Worm (Caenorhabditis elegans) whole organism, early embryonic: Measurements from ENCODE around the gene C11G10.1.
A peak's percentile ranks its signal among the peaks of the same experiment; 100 is the strongest.

Experiments used
- B0310.2 ChIP-seq: sonication (generic microtip); optimal IDR thresholded peaks from 2 replicates; lab custom pipeline; 2016; ENCODE audit warnings: mild to moderate bottlenecking, missing genetic modification characterization, missing compliant biosample characterization
- F13C5.2 ChIP-seq: sonication (generic microtip); optimal IDR thresholded peaks from 2 replicates; lab custom pipeline; 2017; ENCODE audit warnings: mild to moderate bottlenecking, missing genetic modification characterization, inconsistent platforms, missing compliant biosample characterization
- aly-1 ChIP-seq: sonication (generic microtip); optimal IDR thresholded peaks from 2 replicates; lab custom pipeline; 2016; ENCODE audit warnings: missing genetic modification characterization, missing compliant biosample characterization
- ama-1 ChIP-seq: fragments of 150-350 bp; optimal IDR thresholded peaks from 2 replicates; lab custom pipeline; 2014
- ceh-13 ChIP-seq: fragments of 200-800 bp; sonication (Bioruptor generic); optimal IDR thresholded peaks from 2 replicates; lab custom pipeline; 2018; ENCODE audit warnings: mild to moderate bottlenecking, missing genetic modification characterization, missing compliant biosample characterization
- ceh-36 ChIP-seq: sonication (generic microtip); optimal IDR thresholded peaks from 2 replicates; lab custom pipeline; 2016; ENCODE audit warnings: missing genetic modification characterization, inconsistent platforms, missing compliant biosample characterization
- ets-7 ChIP-seq: sonication (generic microtip); optimal IDR thresholded peaks from 2 replicates; lab custom pipeline; 2016; ENCODE audit warnings: missing genotype, missing genetic modification characterization, missing compliant biosample characterization
- flt-1 ChIP-seq: fragments of 200-800 bp; sonication (Bioruptor generic); IDR thresholded peaks from 2 replicates; pipeline ENCODE4 v1.3.6; 2022; ENCODE audit warnings: missing genetic modification characterization, missing compliant biosample characterization
- hmbx-1 ChIP-seq: sonication (generic microtip); optimal IDR thresholded peaks from 2 replicates; lab custom pipeline; 2016; ENCODE audit warnings: mild to moderate bottlenecking, missing genetic modification characterization, missing compliant biosample characterization
- hmg-4 ChIP-seq: fragments of 200-800 bp; sonication (Bioruptor generic); optimal IDR thresholded peaks from 2 replicates; lab custom pipeline; 2018; ENCODE audit warnings: mild to moderate bottlenecking, missing genetic modification characterization, missing compliant biosample characterization
- hnd-1 ChIP-seq: sonication (generic microtip); optimal IDR thresholded peaks from 2 replicates; lab custom pipeline; 2016; ENCODE audit warnings: missing genetic modification characterization, missing compliant biosample characterization
- pes-1 ChIP-seq: fragments of 200-800 bp; sonication (Bioruptor generic); IDR thresholded peaks from 2 replicates; pipeline ENCODE4 v1.3.6; 2022; ENCODE audit warnings: missing genetic modification reagents, missing genetic modification characterization, missing compliant biosample characterization
- scrt-1 ChIP-seq: fragments of 200-800 bp; sonication (Bioruptor generic); IDR thresholded peaks from 2 replicates; pipeline ENCODE4 v1.3.6; 2022; ENCODE audit warnings: missing genetic modification characterization, missing compliant biosample characterization
- sea-1 ChIP-seq: fragments of 200-800 bp; sonication (Bioruptor generic); conservative IDR thresholded peaks from 2 replicates; pipeline ENCODE4 v1.3.6; 2022; ENCODE audit warnings: missing genetic modification characterization, missing compliant biosample characterization
- tbx-11 ChIP-seq: fragments of 200-800 bp; sonication (Bioruptor generic); IDR thresholded peaks from 2 replicates; pipeline ENCODE4 v1.3.6; 2022; ENCODE audit warnings: missing genetic modification characterization, missing compliant biosample characterization
- tbx-37 ChIP-seq: fragments of 200-800 bp; sonication (Bioruptor generic); conservative IDR thresholded peaks from 2 replicates; pipeline ENCODE4 v1.3.6; 2022; ENCODE audit warnings: missing genetic modification reagents, missing genetic modification characterization, missing compliant biosample characterization
- tra-4 ChIP-seq: sonication (generic microtip); optimal IDR thresholded peaks from 2 replicates; lab custom pipeline; 2017; ENCODE audit warnings: missing genetic modification characterization, missing compliant biosample characterization

Gene C11G10.1

DNA sequence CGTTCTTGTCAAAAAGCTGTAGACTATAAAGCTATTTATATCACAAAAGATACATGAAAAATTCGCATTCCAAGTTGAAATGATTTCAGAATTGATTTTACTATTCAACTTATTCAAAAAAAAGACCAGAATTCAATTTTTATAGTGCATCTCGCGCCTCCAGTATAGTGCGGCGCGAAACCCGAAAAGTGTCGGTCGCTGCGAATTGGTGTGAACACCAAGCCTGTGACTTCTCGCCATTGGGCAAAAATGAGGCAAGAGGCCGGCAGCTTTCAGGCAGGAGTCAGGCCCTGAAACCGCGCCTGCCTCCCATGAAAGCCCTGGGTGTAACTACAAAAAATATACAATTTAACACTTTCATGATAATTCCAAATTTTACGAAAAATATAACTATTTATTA lies 813 bp upstream of the C11G10.1 start:
- 0 out of 2 replicates have a peak, but pooled peaks have one; percentile 30 for TF ChIP-seq pes-1
- no peak for TF ChIP-seq aly-1 (tag; lab: Kevin White, UChicago)

DNA sequence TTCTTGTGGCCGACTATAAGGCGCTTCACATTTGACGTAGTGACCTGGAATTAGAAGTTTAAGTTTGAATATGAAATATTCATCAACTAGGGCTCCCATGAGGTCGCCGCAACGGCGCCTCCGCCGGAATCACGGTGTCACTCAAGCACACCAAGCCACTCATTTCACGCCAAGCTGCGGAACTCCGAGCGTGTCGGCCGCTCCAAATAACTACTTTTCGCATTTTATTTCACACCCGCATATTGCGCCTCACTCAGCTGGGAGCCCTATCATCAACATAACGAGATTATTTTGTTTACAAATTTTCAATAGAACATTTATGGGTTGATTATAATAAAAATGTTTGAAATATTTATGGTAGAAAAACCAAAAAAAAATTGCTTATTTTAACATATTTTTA lies 695 bp downstream of the C11G10.1 start:
- TF ChIP-seq ama-1 (lab: Kevin White, UChicago) (no peak), B0310.2 (tag; lab: Kevin White, UChicago) (no peak), scrt-1 (no peak), hmbx-1 (tag; lab: Kevin White, UChicago) (no peak)

DNA sequence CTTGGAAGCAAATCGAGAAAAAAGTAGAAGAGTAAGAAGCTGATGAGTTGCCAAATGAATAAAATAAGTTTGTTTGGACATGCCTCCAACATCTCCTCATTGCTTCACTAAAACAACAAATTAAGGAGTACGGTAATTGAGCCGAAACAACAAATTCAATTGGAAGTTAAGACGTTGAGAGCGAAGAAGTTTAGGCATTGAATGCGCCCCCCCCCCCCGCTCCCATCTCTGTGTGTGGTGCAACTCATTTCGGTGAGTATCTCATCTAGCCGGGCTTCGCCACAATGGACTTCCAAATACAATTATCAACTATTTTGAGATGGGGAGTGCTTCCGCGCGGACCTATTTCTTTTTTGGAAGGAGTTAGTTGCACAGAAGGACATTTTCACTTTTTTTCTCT lies 3.5 kb downstream of the C11G10.1 start:
- TF ChIP-seq F13C5.2 = no peak
- no peak for TF ChIP-seq sea-1
- no peak for TF ChIP-seq hmbx-1 (tag; lab: Kevin White, UChicago)
- TF ChIP-seq aly-1 (tag; lab: Kevin White, UChicago) = no peak

DNA sequence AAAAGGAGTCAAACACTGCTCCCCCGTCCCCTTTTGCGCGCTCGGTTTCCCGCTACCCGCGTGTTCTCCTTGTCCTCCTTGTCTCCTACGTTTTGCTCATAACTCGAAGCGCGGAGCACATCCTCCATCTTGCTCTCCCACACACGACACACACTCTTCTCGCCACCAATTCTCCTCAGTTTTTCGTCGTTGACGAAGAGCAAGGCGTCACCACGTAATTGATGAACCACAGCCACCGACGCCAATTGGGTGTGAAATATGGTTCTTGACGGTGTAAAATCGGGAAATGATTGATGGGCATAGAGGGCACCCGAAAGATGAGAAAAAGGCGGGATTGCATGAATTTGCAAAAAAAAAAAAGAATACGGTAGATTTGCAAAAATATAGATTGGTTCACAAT lies 9.7 kb downstream of the C11G10.1 start:
- TF ChIP-seq B0310.2 (tag; lab: Kevin White, UChicago) (no peak), ets-7 (tag; lab: Kevin White, UChicago) (no peak), ceh-13 (GFP tag; lab: Kevin White, UChicago) (no peak), F13C5.2 (no peak), sea-1 (no peak)

DNA sequence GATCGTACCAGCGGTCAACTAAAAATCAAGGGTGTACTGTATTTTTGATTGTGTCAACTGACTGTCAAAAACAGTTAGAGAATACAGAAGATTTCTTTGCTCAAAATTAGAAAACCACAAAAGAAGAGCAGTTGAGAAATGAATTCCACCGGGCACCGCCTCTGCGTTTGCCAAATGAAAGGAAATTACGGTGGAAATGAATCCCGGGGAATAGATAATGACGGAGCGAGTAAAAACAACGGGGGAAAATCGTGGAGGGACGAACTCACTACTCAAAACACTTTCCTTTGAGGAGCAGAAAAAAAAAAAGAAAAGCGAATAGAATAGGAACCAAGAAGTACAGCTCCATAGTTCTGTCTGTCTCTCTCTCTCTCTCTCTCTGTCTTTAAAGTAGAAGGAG lies 10.2 kb downstream of the C11G10.1 start:
- TF ChIP-seq pes-1 = no peak
- TF ChIP-seq flt-1 (GFP tag; lab: Robert Waterston, UW) = no peak
- no peak for TF ChIP-seq tra-4 (tag; lab: Kevin White, UChicago)
- TF ChIP-seq hmbx-1 (tag; lab: Kevin White, UChicago) = no peak
- TF ChIP-seq ceh-13 (GFP tag; lab: Kevin White, UChicago) = no peak
- no peak for TF ChIP-seq ceh-36
- no peak for TF ChIP-seq sea-1
- no peak for TF ChIP-seq scrt-1
- no peak for TF ChIP-seq F13C5.2
- no peak for TF ChIP-seq ets-7 (tag; lab: Kevin White, UChicago)

DNA sequence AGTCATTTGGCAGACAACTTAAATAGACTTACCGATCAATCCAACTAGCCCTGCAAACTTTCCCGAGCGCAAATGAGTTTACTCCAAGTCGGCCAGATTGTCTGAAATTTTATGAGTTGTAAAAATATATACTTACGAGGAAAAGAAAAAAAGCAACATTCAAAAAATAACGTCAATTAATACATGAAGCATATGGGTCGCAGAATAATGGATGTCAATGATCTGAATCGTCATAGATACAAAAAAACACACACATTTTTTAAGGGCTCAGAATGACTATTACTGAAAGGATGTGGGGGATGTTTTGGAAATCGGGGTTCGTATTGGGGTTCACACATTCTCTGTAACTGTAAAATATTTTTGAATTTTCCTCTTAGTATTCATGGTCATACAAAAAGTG lies 10.9 kb downstream of the C11G10.1 start, which contains the start of gene unc-7:
Gene unc-7, minus strand, starts transcription at position 101 of the 400 bp plus-strand sequence.
- TF ChIP-seq sea-1 = no peak
- TF ChIP-seq tbx-11 = no peak
- TF ChIP-seq hmg-4 = no peak
- no peak for TF ChIP-seq ets-7 (tag; lab: Kevin White, UChicago)
- TF ChIP-seq tbx-37 = no peak
- TF ChIP-seq ceh-36 = no peak
- no peak for TF ChIP-seq F13C5.2
- no peak for TF ChIP-seq hnd-1 (tag; lab: Kevin White, UChicago)
- no peak for TF ChIP-seq aly-1 (tag; lab: Kevin White, UChicago)
- TF ChIP-seq hmbx-1 (tag; lab: Kevin White, UChicago) = no peak
- no peak for TF ChIP-seq ceh-13 (GFP tag; lab: Kevin White, UChicago)
- no peak for TF ChIP-seq flt-1 (GFP tag; lab: Robert Waterston, UW)
- TF ChIP-seq B0310.2 (tag; lab: Kevin White, UChicago) = no peak
- no peak for TF ChIP-seq tra-4 (tag; lab: Kevin White, UChicago)
- no peak for TF ChIP-seq scrt-1
- TF ChIP-seq pes-1 = no peak

DNA sequence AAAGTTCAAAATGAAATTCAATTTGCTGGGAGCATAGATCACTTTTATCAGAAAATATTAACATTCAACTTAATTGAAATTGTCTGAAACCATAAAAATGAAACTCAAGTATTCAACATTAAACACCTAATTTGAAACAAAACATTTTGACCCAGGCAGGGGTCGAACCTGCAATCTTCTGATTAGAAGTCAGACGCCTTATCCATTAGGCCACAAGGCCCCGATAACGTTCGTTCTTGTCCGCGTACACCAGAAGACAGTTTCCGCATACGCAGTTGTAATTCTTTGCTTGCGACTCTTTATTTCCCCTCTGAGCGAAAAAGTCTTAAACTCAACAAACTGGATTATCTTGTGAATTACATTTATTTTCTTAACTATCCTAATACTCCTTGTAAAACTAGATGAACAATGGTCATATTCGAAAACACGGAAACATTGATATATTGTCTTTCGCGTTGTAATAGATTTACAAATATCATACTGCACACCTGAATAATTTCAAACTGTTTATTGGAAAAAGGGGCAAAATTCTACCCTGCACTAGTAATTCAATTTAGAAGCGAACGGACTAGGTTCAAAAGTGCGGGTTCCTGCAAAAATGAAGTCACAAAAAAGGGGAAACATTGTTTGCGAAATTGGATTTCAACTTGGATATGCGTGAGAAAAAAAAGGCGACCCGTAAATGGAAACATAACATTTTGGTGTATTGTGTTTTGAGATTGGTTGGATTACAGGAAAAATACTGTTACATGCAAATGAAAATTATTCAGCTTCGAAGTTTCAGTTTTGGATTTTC lies 11.9 kb downstream of the C11G10.1 start:
- TF ChIP-seq pes-1 = peak; percentile 69
- 0 out of 2 replicates have a peak, but pooled peaks have one; percentile 49 for TF ChIP-seq flt-1 (GFP tag; lab: Robert Waterston, UW)
- TF ChIP-seq tra-4 (tag; lab: Kevin White, UChicago) = no peak

DNA sequence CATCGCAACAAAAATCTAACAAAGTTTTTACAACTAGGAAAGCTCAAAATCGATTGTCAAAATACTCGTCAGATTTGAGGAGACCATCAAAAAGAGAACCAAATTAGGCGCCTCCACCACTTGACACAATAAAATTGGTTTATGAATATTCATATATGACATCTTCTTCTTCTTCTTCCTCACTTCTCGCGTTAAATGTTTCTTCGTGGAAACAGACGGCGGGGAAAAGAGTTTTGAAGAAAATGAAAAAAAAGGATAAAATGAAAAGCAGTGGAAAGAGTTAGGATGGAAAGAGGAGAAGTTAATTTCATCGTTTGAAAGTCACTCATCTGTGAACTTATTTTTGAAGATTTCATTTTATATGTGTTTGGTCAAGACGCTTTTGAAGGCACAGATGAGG lies 23.6 kb downstream of the C11G10.1 start:
- no peak for TF ChIP-seq B0310.2 (tag; lab: Kevin White, UChicago)
- TF ChIP-seq ceh-36 = no peak
- TF ChIP-seq hmg-4 = no peak
- no peak for TF ChIP-seq hnd-1 (tag; lab: Kevin White, UChicago)
- no peak for TF ChIP-seq ets-7 (tag; lab: Kevin White, UChicago)
- TF ChIP-seq ama-1 (lab: Kevin White, UChicago) = no peak
- no peak for TF ChIP-seq ceh-13 (GFP tag; lab: Kevin White, UChicago)
- no peak for TF ChIP-seq flt-1 (GFP tag; lab: Robert Waterston, UW)
- no peak for TF ChIP-seq hmbx-1 (tag; lab: Kevin White, UChicago)
- no peak for TF ChIP-seq tra-4 (tag; lab: Kevin White, UChicago)
- TF ChIP-seq F13C5.2 = no peak
- no peak for TF ChIP-seq tbx-11
- TF ChIP-seq scrt-1 = no peak
- TF ChIP-seq tbx-37 = no peak
- TF ChIP-seq aly-1 (tag; lab: Kevin White, UChicago) = no peak
- TF ChIP-seq sea-1 = no peak
- TF ChIP-seq pes-1 = no peak

DNA sequence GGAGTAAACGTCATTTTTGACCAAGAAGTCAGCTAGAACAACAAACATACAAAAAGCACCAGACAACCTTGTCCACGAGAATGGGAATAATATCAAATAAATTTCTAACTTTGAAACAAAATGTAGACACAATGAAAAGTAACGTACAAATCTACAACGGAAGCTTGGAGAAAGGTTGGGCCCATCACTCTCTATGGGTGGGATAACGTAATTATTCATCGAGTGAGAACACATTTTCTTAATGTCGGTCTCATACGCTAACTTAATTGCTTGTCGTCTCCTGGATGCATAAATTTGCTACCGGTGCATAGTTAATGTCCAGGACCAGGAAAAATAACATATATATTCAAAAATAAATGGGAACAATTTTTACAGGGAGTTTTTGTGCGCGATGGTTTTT lies 25.4 kb downstream of the C11G10.1 start:
- TF ChIP-seq scrt-1 = no peak
- TF ChIP-seq sea-1 = no peak
- no peak for TF ChIP-seq pes-1
- no peak for TF ChIP-seq ets-7 (tag; lab: Kevin White, UChicago)
- no peak for TF ChIP-seq flt-1 (GFP tag; lab: Robert Waterston, UW)
- no peak for TF ChIP-seq ceh-36
- no peak for TF ChIP-seq tbx-37
- no peak for TF ChIP-seq hmg-4
- no peak for TF ChIP-seq ama-1 (lab: Kevin White, UChicago)
- no peak for TF ChIP-seq tra-4 (tag; lab: Kevin White, UChicago)
- no peak for TF ChIP-seq hnd-1 (tag; lab: Kevin White, UChicago)
- TF ChIP-seq ceh-13 (GFP tag; lab: Kevin White, UChicago) = no peak
- TF ChIP-seq aly-1 (tag; lab: Kevin White, UChicago) = no peak
- no peak for TF ChIP-seq tbx-11
- no peak for TF ChIP-seq hmbx-1 (tag; lab: Kevin White, UChicago)
- no peak for TF ChIP-seq F13C5.2
- TF ChIP-seq B0310.2 (tag; lab: Kevin White, UChicago) = no peak
